Worm (Caenorhabditis elegans): ENCODE measurements around the gene R05D3.9.

DNA sequence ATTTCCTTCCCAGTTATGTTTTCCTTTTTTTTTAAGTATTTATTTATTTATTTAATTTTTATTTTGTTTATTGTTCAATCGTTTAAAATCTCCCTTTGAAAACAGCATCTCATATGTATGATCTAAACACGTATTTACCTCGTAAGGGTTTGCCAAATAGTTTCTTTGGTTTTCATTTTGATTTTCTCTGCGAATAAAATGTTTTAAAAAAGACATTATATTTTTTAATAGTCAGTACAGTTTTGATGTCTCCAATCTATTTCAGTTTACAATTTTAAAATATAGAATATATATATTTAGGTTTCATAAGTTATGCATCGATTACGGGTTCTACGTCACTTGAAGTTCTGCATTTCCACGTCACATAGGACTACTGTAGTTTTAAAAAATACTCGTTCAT lies 12.1 kb upstream of the R05D3.9 start, which contains the start of gene R05D3.12:
- TF ChIP-seq unc-62 (GFP tag; optimal IDR thresholded peaks at IDR 0.05): no peak
- no peak for TF ChIP-seq aly-2 (tag; optimal IDR thresholded peaks at IDR 0.05)
- TF ChIP-seq nhr-237 (tag; optimal IDR thresholded peaks at IDR 0.05): no peak
- no peak for TF ChIP-seq egl-27 (tag; optimal IDR thresholded peaks at IDR 0.05)
- TF ChIP-seq sea-2 (GFP tag; optimal IDR thresholded peaks at IDR 0.05): no peak
